Worm (Caenorhabditis elegans) whole organism, L4 larva: Measurements from ENCODE around the gene inx-11.

Experiments
- Y105C5A.15 ChIP-seq: fragments of 200-800 bp; sonication (Bioruptor generic); IDR thresholded peaks from 2 replicates; pipeline ENCODE4 v1.3.6; 2022; ENCODE audit warnings: missing genetic modification characterization, missing compliant biosample characterization
- ZK546.5 ChIP-seq, 2 experiments: sonication (generic microtip); optimal IDR thresholded peaks; 2 replicates each; lab custom pipeline; 2017; ENCODE audit warnings: missing biosample characterization in 2 of 2, missing genetic modification characterization in 2 of 2
- aha-1 ChIP-seq: fragments of 150-350 bp; peaks from one replicate; lab custom pipeline; 2014; ENCODE audit warnings: missing biosample characterization, missing genetic modification characterization
- aly-2 ChIP-seq: sonication (generic microtip); optimal IDR thresholded peaks from 2 replicates; lab custom pipeline; 2018; ENCODE audit warnings: missing biosample characterization, missing genetic modification characterization
- ces-1 ChIP-seq: fragments of 150-350 bp; sonication (generic microtip); optimal IDR thresholded peaks from 4 replicates; lab custom pipeline; 2014; ENCODE audit warnings: missing biosample characterization, missing genetic modification reagents, missing genetic modification characterization
- egl-27 ChIP-seq: sonication (generic microtip); optimal IDR thresholded peaks from 3 replicates; lab custom pipeline; 2017; ENCODE audit warnings: missing biosample characterization, missing genetic modification reagents, missing genetic modification characterization
- fos-1 ChIP-seq: fragments of 150-350 bp; optimal IDR thresholded peaks from 2 replicates; lab custom pipeline; 2014; ENCODE audit warnings: missing biosample characterization, missing genetic modification characterization
- lin-13 ChIP-seq: fragments of 150-350 bp; optimal IDR thresholded peaks from 2 replicates; lab custom pipeline; 2014; ENCODE audit warnings: missing biosample characterization, missing genetic modification reagents, missing genetic modification characterization
- lin-39 ChIP-seq: fragments of 150-350 bp; optimal IDR thresholded peaks from 2 replicates; lab custom pipeline; 2014; ENCODE audit warnings: missing biosample characterization, missing genetic modification reagents, missing genetic modification characterization
- mes-2 ChIP-seq: sonication (generic microtip); optimal IDR thresholded peaks from 2 replicates; lab custom pipeline; 2016; ENCODE audit warnings: missing genotype, mild to moderate bottlenecking, missing genetic modification characterization, missing compliant biosample characterization; ENCODE audit not compliant: poor library complexity, severe bottlenecking
- mxl-2 ChIP-seq: fragments of 200-800 bp; sonication (Bioruptor generic); conservative IDR thresholded peaks from 2 replicates; pipeline ENCODE4 v1.3.6; 2022; ENCODE audit warnings: missing genetic modification reagents, missing genetic modification characterization, missing compliant biosample characterization
- set-16 ChIP-seq: fragments of 200-800 bp; sonication (Bioruptor generic); IDR thresholded peaks from 2 replicates; pipeline ENCODE4 v1.3.6; 2022; ENCODE audit warnings: missing genetic modification reagents, missing genetic modification characterization, missing compliant biosample characterization
- tag-97 ChIP-seq: fragments of 200-800 bp; sonication (Bioruptor generic); IDR thresholded peaks from 2 replicates; pipeline ENCODE4 v1.3.6; 2022; ENCODE audit warnings: missing genetic modification characterization, missing compliant biosample characterization
- ztf-11 ChIP-seq: fragments of 150-350 bp; optimal IDR thresholded peaks from 2 replicates; lab custom pipeline; 2014; ENCODE audit warnings: missing biosample characterization, missing genetic modification characterization

DNA sequence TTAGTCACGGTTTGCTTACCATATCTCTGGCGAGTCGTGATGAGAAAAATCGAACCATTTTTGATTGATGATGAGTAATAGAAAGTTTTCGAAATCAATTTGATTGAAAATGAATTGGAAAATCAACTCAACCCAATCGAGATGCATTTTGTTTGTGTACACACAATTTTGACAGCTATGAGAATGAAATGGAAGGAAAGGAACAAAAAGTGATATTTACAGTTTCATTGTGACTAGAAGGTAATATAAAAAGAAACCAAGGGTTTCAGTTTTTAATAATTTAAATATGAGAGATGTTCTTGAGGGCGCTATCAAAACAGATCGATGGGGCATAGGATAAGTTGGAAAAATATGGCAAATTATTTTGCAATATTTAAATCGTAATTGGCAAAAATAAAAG lies 30.1 kb downstream of the inx-11 start, which contains the start of gene cal-1:
- TF ChIP-seq aly-2 (tag; lab: Kevin White, UChicago), result no peak
- TF ChIP-seq tag-97 (GFP tag; lab: Robert Waterston, UW), result no peak
- TF ChIP-seq lin-39, result no peak
- no peak for TF ChIP-seq Y105C5A.15 (GFP tag; lab: Robert Waterston, UW)
- no peak for TF ChIP-seq set-16 (GFP tag; lab: Robert Waterston, UW)
- no peak for TF ChIP-seq aha-1 (tag; lab: Kevin White, UChicago)
- TF ChIP-seq ztf-11 (tag; lab: Kevin White, UChicago), result no peak
- no peak for TF ChIP-seq mxl-2 (GFP tag; lab: Robert Waterston, UW)
- TF ChIP-seq ZK546.5 (tag; optimal IDR thresholded peaks at IDR 0.05; lab: Kevin White, UChicago), result no peak
- no peak for TF ChIP-seq mes-2 (tag; lab: Kevin White, UChicago)
- TF ChIP-seq egl-27 (tag; lab: Kevin White, UChicago), result no peak
- TF ChIP-seq fos-1, result no peak
- no peak for TF ChIP-seq ces-1 (GFP tag; lab: Kevin White, UChicago)
- no peak for TF ChIP-seq lin-13
